Worm (Caenorhabditis elegans) whole organism, mixed stage, embryonic: ENCODE results near the gene zfp-3.

Experiments used
- M03D4.4 ChIP-seq: sonication (generic microtip); optimal IDR thresholded peaks from 2 replicates; lab custom pipeline; 2017; ENCODE audit warnings: mild to moderate bottlenecking, missing genetic modification characterization, missing compliant biosample characterization
- bed-3 ChIP-seq: fragments of 200-800 bp; sonication (Bioruptor generic); optimal IDR thresholded peaks from 3 replicates; lab custom pipeline; 2018; ENCODE audit warnings: mild to moderate bottlenecking, missing genetic modification characterization, moderate library complexity, missing compliant biosample characterization
- blmp-1 ChIP-seq: fragments of 150-350 bp; optimal IDR thresholded peaks from 2 replicates; lab custom pipeline; 2014; ENCODE audit warnings: missing biosample characterization, missing genetic modification characterization
- ceh-39 ChIP-seq: fragments of 150-350 bp; optimal IDR thresholded peaks from 2 replicates; lab custom pipeline; 2014; ENCODE audit warnings: missing biosample characterization, missing genetic modification characterization
- ceh-83 ChIP-seq: fragments of 200-800 bp; sonication (Bioruptor generic); optimal IDR thresholded peaks from 2 replicates; lab custom pipeline; 2018; ENCODE audit warnings: mild to moderate bottlenecking, missing genetic modification characterization, missing compliant biosample characterization
- ces-1 ChIP-seq: fragments of 150-350 bp; optimal IDR thresholded peaks from 2 replicates; lab custom pipeline; 2014; ENCODE audit warnings: missing biosample characterization, missing genetic modification reagents, missing genetic modification characterization
- drap-1 ChIP-seq: fragments of 200-800 bp; sonication (Bioruptor generic); optimal IDR thresholded peaks from 3 replicates; lab custom pipeline; 2018; ENCODE audit warnings: mild to moderate bottlenecking, missing genetic modification characterization, missing compliant biosample characterization
- elt-1 ChIP-seq: sonication (generic microtip); optimal IDR thresholded peaks from 2 replicates; lab custom pipeline; 2017; ENCODE audit warnings: missing genetic modification characterization, mild to moderate bottlenecking, missing compliant biosample characterization, antibody characterized with exemption, moderate library complexity, borderline replicate concordance; ENCODE audit not compliant: insufficient read depth
- elt-3 ChIP-seq: fragments of 150-350 bp; optimal IDR thresholded peaks from 2 replicates; lab custom pipeline; 2014; ENCODE audit warnings: missing biosample characterization, missing genetic modification characterization
- flh-1 ChIP-seq: fragments of 200-800 bp; sonication (Bioruptor generic); optimal IDR thresholded peaks from 2 replicates; lab custom pipeline; 2018; ENCODE audit warnings: mild to moderate bottlenecking, missing genetic modification characterization, moderate library complexity, missing compliant biosample characterization
- hlh-1 ChIP-seq: fragments of 150-350 bp; optimal IDR thresholded peaks from 2 replicates; lab custom pipeline; 2014; ENCODE audit warnings: missing biosample characterization, missing genetic modification reagents, missing genetic modification characterization
- lin-13 ChIP-seq: fragments of 150-350 bp; optimal IDR thresholded peaks from 2 replicates; lab custom pipeline; 2014; ENCODE audit warnings: missing biosample characterization, missing genetic modification characterization
- lin-32 ChIP-seq: fragments of 200-800 bp; sonication (Bioruptor generic); optimal IDR thresholded peaks from 2 replicates; lab custom pipeline; 2018; ENCODE audit warnings: mild to moderate bottlenecking, missing genetic modification characterization, missing compliant biosample characterization
- lsy-2 ChIP-seq: fragments of 150-350 bp; optimal IDR thresholded peaks from 2 replicates; lab custom pipeline; 2014; ENCODE audit warnings: missing biosample characterization, missing genetic modification characterization
- mab-5 ChIP-seq: fragments of 150-350 bp; optimal IDR thresholded peaks from 2 replicates; lab custom pipeline; 2014; ENCODE audit warnings: missing biosample characterization, missing genetic modification characterization
- mep-1 ChIP-seq: fragments of 150-350 bp; optimal IDR thresholded peaks from 2 replicates; lab custom pipeline; 2017; ENCODE audit warnings: missing biosample characterization, missing genetic modification reagents, missing genetic modification characterization, inconsistent platforms
- mls-2 ChIP-seq: sonication (generic microtip); optimal IDR thresholded peaks from 2 replicates; lab custom pipeline; 2016; ENCODE audit warnings: mild to moderate bottlenecking, missing genetic modification characterization, moderate library complexity, missing compliant biosample characterization
- nhr-12 ChIP-seq: fragments of 150-350 bp; optimal IDR thresholded peaks from 2 replicates; lab custom pipeline; 2014; ENCODE audit warnings: missing biosample characterization, missing genetic modification characterization
- nhr-237 ChIP-seq: fragments of 150-350 bp; optimal IDR thresholded peaks from 2 replicates; lab custom pipeline; 2014; ENCODE audit warnings: missing biosample characterization, missing genetic modification characterization
- nhr-76 ChIP-seq: sonication (generic microtip); optimal IDR thresholded peaks from 2 replicates; lab custom pipeline; 2017; ENCODE audit warnings: missing biosample characterization, missing genetic modification characterization
- pha-4 ChIP-seq: fragments of 150-350 bp; optimal IDR thresholded peaks from 2 replicates; lab custom pipeline; 2018; ENCODE audit warnings: missing biosample characterization, missing genetic modification reagents, missing genetic modification characterization
- sem-2 ChIP-seq: fragments of 200-800 bp; sonication (Bioruptor generic); optimal IDR thresholded peaks from 2 replicates; lab custom pipeline; 2018; ENCODE audit warnings: mild to moderate bottlenecking, missing genetic modification characterization, missing compliant biosample characterization
- snpc-4 ChIP-seq: fragments of 150-350 bp; optimal IDR thresholded peaks from 2 replicates; lab custom pipeline; 2014; ENCODE audit warnings: missing biosample characterization, missing genetic modification characterization
- sptf-1 ChIP-seq: sonication (generic microtip); optimal IDR thresholded peaks from 2 replicates; lab custom pipeline; 2017; ENCODE audit warnings: mild to moderate bottlenecking, missing genetic modification characterization, moderate library complexity, missing compliant biosample characterization
- tbx-8 ChIP-seq: fragments of 200-800 bp; sonication (Bioruptor generic); optimal IDR thresholded peaks from 2 replicates; lab custom pipeline; 2018; ENCODE audit warnings: mild to moderate bottlenecking, missing genetic modification characterization, moderate library complexity, missing compliant biosample characterization
- unc-120 ChIP-seq: sonication (generic microtip); optimal IDR thresholded peaks from 2 replicates; lab custom pipeline; 2017; ENCODE audit warnings: missing genetic modification characterization, missing compliant biosample characterization; ENCODE audit not compliant: poor library complexity, severe bottlenecking
- unc-39 ChIP-seq: fragments of 150-350 bp; optimal IDR thresholded peaks from 2 replicates; lab custom pipeline; 2014; ENCODE audit warnings: missing biosample characterization, missing genetic modification characterization
- unc-62 ChIP-seq: fragments of 150-350 bp; optimal IDR thresholded peaks from 2 replicates; lab custom pipeline; 2014; ENCODE audit warnings: missing biosample characterization, missing genetic modification reagents, missing genetic modification characterization
- zip-8 ChIP-seq: fragments of 150-350 bp; optimal IDR thresholded peaks from 2 replicates; lab custom pipeline; 2014; ENCODE audit warnings: missing biosample characterization, missing genetic modification characterization
- ztf-11 ChIP-seq: fragments of 150-350 bp; optimal IDR thresholded peaks from 2 replicates; lab custom pipeline; 2014; ENCODE audit warnings: missing biosample characterization, missing genetic modification characterization

Gene zfp-3

ce11 chrX:1424509-1424908 is 21.9 kb downstream of the zfp-3 start, which contains the start of gene F19G12.3:
F19G12.3 (plus strand) TSS chrX:1424809.
- TF ChIP-seq nhr-12 (tag; lab: Kevin White, UChicago), result no peak

DNA sequence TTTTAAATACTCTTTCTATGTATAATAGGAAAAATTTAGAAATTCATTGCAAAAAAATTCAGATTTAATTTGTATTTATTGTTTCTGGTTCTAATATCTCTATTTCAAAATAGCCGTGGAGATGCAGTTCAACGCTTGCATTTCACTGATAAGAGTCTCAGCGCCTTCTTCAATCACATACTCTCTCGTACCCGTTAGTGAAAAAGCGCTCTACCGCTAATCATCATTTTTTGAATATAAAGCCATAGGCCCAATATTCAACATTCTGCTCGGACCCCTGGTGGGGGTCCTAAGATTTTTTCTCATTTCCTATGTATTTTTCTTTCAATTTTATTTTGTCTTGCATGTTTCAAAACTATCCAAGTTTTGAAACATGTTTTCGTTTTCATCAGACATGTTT is 25.9 kb downstream of the zfp-3 start:
- TF ChIP-seq zip-8 (tag; lab: Kevin White, UChicago), result no peak
- TF ChIP-seq sem-2 (GFP tag; lab: Kevin White, UChicago), result no peak
- no peak for TF ChIP-seq ces-1
- TF ChIP-seq snpc-4 (tag; lab: Kevin White, UChicago), result no peak
- TF ChIP-seq unc-62 (GFP tag; lab: Kevin White, UChicago), result no peak
- no peak for TF ChIP-seq unc-39
- no peak for TF ChIP-seq ceh-83 (GFP tag; lab: Kevin White, UChicago)
- TF ChIP-seq elt-1, result no peak
- no peak for TF ChIP-seq sptf-1 (tag; lab: Kevin White, UChicago)
- TF ChIP-seq nhr-237, result no peak
- TF ChIP-seq flh-1, result no peak
- TF ChIP-seq mls-2 (tag; lab: Kevin White, UChicago), result no peak
- no peak for TF ChIP-seq drap-1 (GFP tag; lab: Kevin White, UChicago)
- TF ChIP-seq pha-4 (tag; lab: Kevin White, UChicago), result no peak
- no peak for TF ChIP-seq blmp-1 (tag; lab: Kevin White, UChicago)
- TF ChIP-seq mab-5, result no peak
- TF ChIP-seq M03D4.4 (tag; lab: Kevin White, UChicago), result no peak

DNA sequence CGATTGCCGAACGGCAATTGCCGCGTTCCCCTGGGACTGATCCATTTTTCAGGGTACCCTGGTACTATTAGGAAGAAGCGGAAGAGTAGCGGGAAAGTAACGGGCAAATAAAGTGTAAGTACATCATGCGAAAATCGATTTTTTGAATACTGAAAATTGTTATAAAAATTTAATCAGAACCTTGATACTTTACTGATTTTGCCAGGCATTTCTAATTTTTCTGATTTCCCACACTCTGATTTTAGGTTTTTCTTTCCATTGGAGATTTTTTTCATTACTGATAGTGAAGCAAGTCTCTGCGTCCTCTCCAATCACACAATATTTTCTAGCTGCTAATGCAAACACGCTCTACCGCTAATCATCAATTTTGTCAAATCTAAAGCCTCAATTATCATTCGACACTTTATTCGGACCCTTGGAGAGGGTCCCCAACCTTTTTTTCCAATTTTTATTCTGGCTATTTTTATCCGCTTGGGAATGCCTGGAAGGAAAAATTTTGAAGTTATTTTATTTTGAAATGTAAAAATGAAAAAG is 27.2 kb downstream of the zfp-3 start, which contains the start of gene F19G12.9:
Gene F19G12.9, plus strand, starts transcription at position 51 of the 534 bp plus-strand sequence.
- TF ChIP-seq lin-13 (tag; lab: Kevin White, UChicago) (no peak), nhr-76 (tag; lab: Kevin White, UChicago) (no peak), tbx-8 (no peak), elt-3 (tag; lab: Kevin White, UChicago) (no peak), snpc-4 (tag; lab: Kevin White, UChicago) (no peak), drap-1 (GFP tag; lab: Kevin White, UChicago) (no peak), M03D4.4 (tag; lab: Kevin White, UChicago) (no peak), unc-120 (tag; lab: Kevin White, UChicago) (no peak), mep-1 (no peak), mls-2 (tag; lab: Kevin White, UChicago) (no peak), nhr-12 (tag; lab: Kevin White, UChicago) (no peak), ceh-83 (GFP tag; lab: Kevin White, UChicago) (no peak), lin-32 (GFP tag; lab: Kevin White, UChicago) (no peak), hlh-1 (tag; lab: Kevin White, UChicago) (no peak), mab-5 (no peak), lsy-2 (tag; lab: Kevin White, UChicago) (no peak), flh-1 (no peak), bed-3 (no peak), ceh-39 (tag; lab: Kevin White, UChicago) (no peak)

DNA sequence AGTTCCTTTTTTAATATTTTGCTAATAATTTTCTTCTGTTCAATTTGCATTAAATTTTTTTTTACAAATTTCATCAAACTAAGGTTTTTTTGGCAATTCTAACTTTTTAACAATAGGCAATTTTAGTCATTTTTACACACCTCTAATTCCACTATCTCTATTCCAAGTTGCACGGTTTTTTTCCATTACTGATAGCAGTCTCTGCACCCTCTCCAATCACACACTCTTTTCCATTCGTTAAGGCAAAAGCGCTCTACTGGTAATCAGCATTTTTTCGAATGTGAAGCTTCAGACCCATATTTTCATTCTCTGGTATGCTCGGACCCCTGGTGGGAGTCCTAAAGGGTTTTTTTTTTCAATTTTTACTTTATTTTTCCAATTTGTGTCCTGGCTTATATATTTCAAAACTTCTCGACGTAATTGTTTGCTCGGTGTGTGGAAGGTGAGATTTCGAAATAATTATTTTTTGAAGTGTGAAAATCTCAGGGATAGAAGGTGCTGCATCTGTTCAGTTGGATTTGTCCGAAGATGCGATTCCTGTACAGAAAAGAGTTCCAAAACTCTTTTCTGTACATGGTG is 29.6 kb downstream of the zfp-3 start, which contains the start of the genes F19G12.4 and F19G12.8:
Gene F19G12.4, plus strand, starts transcription at position 529 of the 579 bp plus-strand sequence.
Gene F19G12.8, plus strand, starts transcription at position 545 of the 579 bp plus-strand sequence.
- TF ChIP-seq unc-62 (GFP tag; lab: Kevin White, UChicago) (no peak), pha-4 (tag; lab: Kevin White, UChicago) (no peak), zip-8 (tag; lab: Kevin White, UChicago) (no peak), unc-120 (tag; lab: Kevin White, UChicago) (no peak), ceh-83 (GFP tag; lab: Kevin White, UChicago) (no peak), blmp-1 (tag; lab: Kevin White, UChicago) (no peak), lsy-2 (tag; lab: Kevin White, UChicago) (no peak), M03D4.4 (tag; lab: Kevin White, UChicago) (no peak), nhr-12 (tag; lab: Kevin White, UChicago) (no peak), ztf-11 (tag; lab: Kevin White, UChicago) (no peak), bed-3 (no peak), mep-1 (no peak), tbx-8 (no peak), ceh-39 (tag; lab: Kevin White, UChicago) (no peak), sptf-1 (tag; lab: Kevin White, UChicago) (no peak), elt-1 (no peak), lin-32 (GFP tag; lab: Kevin White, UChicago) (no peak), flh-1 (no peak)
